Fruit fly (Drosophila melanogaster) whole organism, pupa: ENCODE data around the gene CG5608.

ENCODE experiments used
- CG10348 ChIP-seq: fragments of 200-800 bp; sonication (Bioruptor generic); IDR thresholded peaks from 2 replicates; pipeline ENCODE4 v1.3.6; 2022; ENCODE audit warnings: missing biosample characterization, missing genetic modification characterization
- CG12605 ChIP-seq: fragments of 200-800 bp; sonication (Bioruptor generic); IDR thresholded peaks from 2 replicates; pipeline ENCODE4 v1.3.6; 2022; ENCODE audit warnings: missing biosample characterization, missing genetic modification characterization
- CG13204 ChIP-seq: fragments of 200-800 bp; sonication (Bioruptor generic); optimal IDR thresholded peaks from 2 replicates; lab custom pipeline; 2018; ENCODE audit warnings: missing biosample characterization, mild to moderate bottlenecking, missing genetic modification characterization, moderate library complexity
- CG14655 ChIP-seq: fragments of 200-800 bp; sonication (Bioruptor generic); optimal IDR thresholded peaks from 3 replicates; lab custom pipeline; 2017; ENCODE audit warnings: mild to moderate bottlenecking, missing biosample characterization, missing genetic modification reagents, missing genetic modification characterization
- CG15710 ChIP-seq: fragments of 200-800 bp; sonication (Bioruptor generic); optimal IDR thresholded peaks from 2 replicates; lab custom pipeline; 2018; ENCODE audit warnings: missing biosample characterization, mild to moderate bottlenecking, missing genetic modification characterization, moderate library complexity
- CG17806 ChIP-seq: fragments of 200-800 bp; sonication (Bioruptor generic); optimal IDR thresholded peaks from 2 replicates; lab custom pipeline; 2018; ENCODE audit warnings: missing biosample characterization, mild to moderate bottlenecking, missing genetic modification characterization, moderate library complexity
- CG32121 ChIP-seq: fragments of 200-800 bp; sonication (Bioruptor generic); IDR thresholded peaks from 2 replicates; pipeline ENCODE4 v1.3.6; 2022; ENCODE audit warnings: missing biosample characterization, missing genetic modification characterization
- CG34367 ChIP-seq: fragments of 200-800 bp; sonication (Bioruptor generic); optimal IDR thresholded peaks from 2 replicates; lab custom pipeline; 2018; ENCODE audit warnings: missing biosample characterization, mild to moderate bottlenecking, missing genetic modification characterization
- CG4496 ChIP-seq: fragments of 200-800 bp; sonication (Bioruptor generic); IDR thresholded peaks from 3 replicates; pipeline ENCODE4 v1.3.6; 2022; ENCODE audit warnings: missing biosample characterization, missing genetic modification characterization
- CG8159 ChIP-seq: fragments of 200-800 bp; sonication (Bioruptor generic); optimal IDR thresholded peaks from 3 replicates; lab custom pipeline; 2018; ENCODE audit warnings: missing biosample characterization, mild to moderate bottlenecking, missing genetic modification characterization, moderate library complexity
- CG8301 ChIP-seq: fragments of 200-800 bp; sonication (Bioruptor generic); optimal IDR thresholded peaks from 2 replicates; lab custom pipeline; 2018; ENCODE audit warnings: missing biosample characterization, mild to moderate bottlenecking, missing genetic modification characterization
- CG9948 ChIP-seq: fragments of 200-800 bp; sonication (Bioruptor generic); optimal IDR thresholded peaks from 2 replicates; lab custom pipeline; 2018; ENCODE audit warnings: missing biosample characterization, mild to moderate bottlenecking, missing genetic modification characterization, moderate library complexity
- D1 ChIP-seq: fragments of 200-800 bp; sonication (Bioruptor generic); optimal IDR thresholded peaks from 2 replicates; lab custom pipeline; 2018; ENCODE audit warnings: missing biosample characterization, mild to moderate bottlenecking, missing genetic modification characterization, moderate library complexity
- EcR ChIP-seq: fragments of 200-800 bp; sonication (Bioruptor generic); optimal IDR thresholded peaks from 3 replicates; lab custom pipeline; 2019; ENCODE audit warnings: missing biosample characterization, missing genetic modification characterization, mild to moderate bottlenecking, moderate library complexity, missing genetic modification reagents
- Ets98B ChIP-seq: fragments of 200-800 bp; sonication (Bioruptor generic); IDR thresholded peaks from 2 replicates; pipeline ENCODE4 v1.3.6; 2022; ENCODE audit warnings: missing biosample characterization, missing genetic modification characterization
- Pif1A ChIP-seq: fragments of 200-800 bp; sonication (Bioruptor generic); optimal IDR thresholded peaks from 3 replicates; lab custom pipeline; 2016; ENCODE audit warnings: missing biosample characterization, missing genetic modification characterization
- Pif1B ChIP-seq: fragments of 200-800 bp; sonication (Bioruptor generic); optimal IDR thresholded peaks from 3 replicates; lab custom pipeline; 2016; ENCODE audit warnings: missing biosample characterization, missing genetic modification characterization
- Snoo ChIP-seq: fragments of 200-800 bp; sonication (Bioruptor generic); optimal IDR thresholded peaks from 3 replicates; lab custom pipeline; 2017; ENCODE audit warnings: missing biosample characterization, mild to moderate bottlenecking, missing genetic modification characterization, inconsistent platforms
- fd96Ca ChIP-seq: fragments of 200-800 bp; sonication (Bioruptor generic); IDR thresholded peaks from 3 replicates; pipeline ENCODE4 v1.3.6; 2022; ENCODE audit warnings: missing biosample characterization, missing genetic modification characterization
- gl ChIP-seq: fragments of 200-800 bp; sonication (Bioruptor generic); optimal IDR thresholded peaks from 2 replicates; lab custom pipeline; 2018; ENCODE audit warnings: missing biosample characterization, mild to moderate bottlenecking, missing genetic modification characterization
- rn ChIP-seq: fragments of 200-800 bp; sonication (Bioruptor generic); IDR thresholded peaks from 2 replicates; pipeline ENCODE4 v1.3.6; 2022; ENCODE audit warnings: missing biosample characterization, missing genetic modification characterization

CG5608 gene

DNA sequence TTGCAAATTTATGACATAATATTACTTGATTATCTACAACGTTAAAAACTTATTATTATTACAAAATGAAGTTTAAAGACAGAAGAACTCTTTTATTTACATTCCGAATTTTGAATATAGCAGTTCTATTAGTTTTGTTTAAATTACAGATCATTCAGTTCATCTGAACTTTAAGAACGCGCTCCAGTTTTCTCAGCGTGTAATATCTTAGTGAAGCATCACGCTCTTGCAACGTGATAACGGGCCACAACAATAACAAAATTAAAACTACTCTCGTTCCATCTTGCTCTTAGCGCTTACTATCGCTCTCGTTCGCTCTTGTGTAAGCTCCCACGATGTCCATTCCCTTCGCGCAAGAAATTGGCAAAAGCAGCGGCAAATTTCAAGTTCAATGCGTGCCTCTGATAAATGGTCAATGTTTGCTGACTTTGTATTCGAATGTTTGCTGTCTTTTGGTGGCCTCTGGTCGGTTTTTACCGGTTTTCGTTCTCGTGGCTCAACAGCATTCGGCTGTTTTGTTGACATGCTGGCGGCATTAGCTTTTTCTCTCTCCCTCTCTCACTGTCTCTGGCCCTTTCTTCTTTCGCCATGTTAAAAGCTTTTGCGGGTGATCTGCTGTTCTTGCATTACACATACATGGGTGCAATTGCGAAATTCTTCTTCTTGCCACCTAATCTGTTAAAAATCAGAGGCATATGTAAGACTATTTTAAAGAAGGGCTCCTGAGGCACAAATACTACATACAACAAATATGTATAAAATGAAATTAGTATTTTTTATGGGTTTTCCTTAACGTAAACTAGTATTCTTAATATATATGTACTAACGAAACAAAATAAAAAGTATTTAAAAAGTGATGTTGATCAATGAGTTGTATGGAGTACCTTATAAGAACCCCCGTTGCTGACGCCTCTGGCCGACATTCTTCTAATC is 22.2 kb downstream of the CG5608 start:
- TF ChIP-seq fd96Ca: no peak; the same call in 2 of the 3 replicates
- peak; percentile 0 for TF ChIP-seq Pif1B (GFP tag; lab: Kevin White, UChicago)
- TF ChIP-seq CG10348 (GFP tag; lab: Robert Waterston, UW): no peak
- TF ChIP-seq CG14655 (GFP tag; lab: Kevin White, UChicago): peak; percentile 76
- peak; percentile 28 for TF ChIP-seq CG15710
- peak; percentile 45 for TF ChIP-seq D1
- peak; percentile 55 for TF ChIP-seq Pif1A (GFP tag; lab: Kevin White, UChicago)
- peak; percentile 55 for TF ChIP-seq CG12605
- TF ChIP-seq CG32121 (GFP tag; lab: Robert Waterston, UW): peak; percentile 57; the same call in 1 of the 2 replicates
- peak; percentile 46 for TF ChIP-seq CG17806
- no peak for TF ChIP-seq CG13204 (GFP tag; lab: Kevin White, UChicago)
- no peak for TF ChIP-seq Ets98B (GFP tag; lab: Robert Waterston, UW)
- TF ChIP-seq EcR (GFP tag; lab: Kevin White, UChicago): peak; percentile 62
- peak; percentile 70 for TF ChIP-seq CG8301 (tag; lab: Kevin White, UChicago)
- peak; percentile 61; the same call in 2 of the 3 replicates for TF ChIP-seq CG4496 (GFP tag; lab: Robert Waterston, UW)
- TF ChIP-seq CG8159: peak; percentile 63
- no peak for TF ChIP-seq CG34367 (tag; lab: Kevin White, UChicago)
- no peak for TF ChIP-seq rn
- TF ChIP-seq Snoo (tag; lab: Kevin White, UChicago): no peak
- TF ChIP-seq CG9948 (tag; lab: Kevin White, UChicago): peak; percentile 55
- TF ChIP-seq gl (tag; lab: Kevin White, UChicago): peak; percentile 22

DNA sequence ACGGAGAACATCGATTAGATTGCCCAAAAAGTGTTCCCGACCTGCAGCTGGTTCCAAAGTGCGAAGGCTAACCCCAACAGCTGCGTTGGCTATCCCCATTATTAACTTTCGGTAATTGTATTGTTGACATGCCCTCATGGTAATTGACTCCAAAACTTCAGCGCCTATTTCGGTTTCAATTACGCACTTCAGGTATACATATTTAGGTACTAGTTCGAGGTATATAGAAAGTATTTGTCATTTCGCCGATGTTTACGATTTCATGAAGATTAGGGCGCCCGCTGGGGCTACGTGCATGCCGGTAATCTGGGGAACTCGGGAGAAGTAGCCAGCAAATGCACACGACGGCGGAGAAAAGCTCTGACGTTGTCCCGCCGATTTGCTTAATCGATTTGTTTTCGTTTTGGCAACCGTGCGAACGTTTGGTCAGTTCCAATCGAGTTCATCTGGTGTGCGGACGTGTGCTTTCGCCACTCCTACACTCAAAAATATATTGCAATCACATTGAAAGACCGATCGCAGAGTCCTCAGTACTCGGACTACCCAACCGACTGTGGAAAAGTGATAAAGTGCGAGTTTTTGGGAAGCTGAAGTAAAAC is 24.0 kb downstream of the CG5608 start:
- peak; percentile 20; the same call in 1 of the 2 replicates for TF ChIP-seq Ets98B (GFP tag; lab: Robert Waterston, UW)
- TF ChIP-seq CG4496 (GFP tag; lab: Robert Waterston, UW): peak; percentile 32; the same call in 1 of the 3 replicates
- no peak for TF ChIP-seq CG9948 (tag; lab: Kevin White, UChicago)

DNA sequence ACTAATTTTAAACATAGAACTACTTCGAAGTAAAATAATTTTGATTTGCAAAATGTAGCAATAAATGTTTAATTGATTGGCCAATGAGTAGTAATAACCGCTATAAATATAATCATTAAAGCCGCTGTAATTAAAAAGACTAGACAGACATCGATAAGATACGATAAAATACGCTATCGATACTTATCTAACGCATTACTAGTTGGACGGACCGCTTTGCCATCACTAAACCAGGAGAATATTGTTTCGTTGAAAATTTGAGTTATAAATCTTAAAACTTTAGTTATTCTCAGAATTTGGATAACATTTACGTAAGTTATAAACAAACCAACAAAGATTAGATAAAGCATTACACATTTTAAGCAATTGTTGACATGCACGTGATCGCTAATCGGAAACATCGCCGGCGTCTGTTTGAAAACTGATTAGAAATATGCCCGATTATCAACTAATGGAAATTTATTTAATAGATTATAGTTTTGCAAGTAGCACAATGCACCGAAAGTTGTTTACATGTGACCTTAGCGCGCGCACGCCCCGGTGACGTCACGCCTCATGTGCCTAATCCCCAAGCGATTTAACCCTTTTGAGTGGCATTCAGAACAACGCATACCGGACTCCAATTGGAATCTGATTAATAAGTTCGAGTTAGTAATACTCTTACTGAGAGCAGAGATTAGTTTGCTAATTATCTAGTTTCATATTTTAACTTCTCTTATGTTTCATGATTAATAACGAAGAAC is 25.5 kb downstream of the CG5608 start, which contains the start of gene Desat1:
Desat1 (plus strand) TSS at position 200 of the 743 bp plus-strand sequence.
- TF ChIP-seq rn (no peak), EcR (GFP tag; lab: Kevin White, UChicago) (peak; percentile 5)

DNA sequence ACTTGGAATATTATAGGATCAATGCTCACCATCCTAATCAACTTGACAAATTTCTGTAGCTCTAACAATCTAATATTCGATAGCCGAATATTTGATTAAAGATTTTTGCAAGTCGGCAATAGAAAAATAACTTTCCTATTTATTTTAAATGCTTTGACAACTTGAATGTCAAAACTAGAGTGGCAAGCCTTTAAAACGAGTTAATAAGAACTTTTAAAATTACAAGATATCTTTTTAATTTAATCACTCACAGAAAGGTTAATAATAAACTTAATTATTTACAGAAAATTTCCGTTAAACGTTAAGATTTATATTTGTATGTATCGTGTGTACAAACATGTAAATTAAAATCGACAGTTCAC is 26.1 kb downstream of the CG5608 start, which contains the start of the genes CG17207 and CG46427:
CG17207 (minus strand) TSS at position 101 of the 362 bp plus-strand sequence.
CG46427 (minus strand) TSS at position 101 of the 362 bp plus-strand sequence.
- TF ChIP-seq Ets98B (GFP tag; lab: Robert Waterston, UW): no peak
- TF ChIP-seq Snoo (tag; lab: Kevin White, UChicago): no peak

DNA sequence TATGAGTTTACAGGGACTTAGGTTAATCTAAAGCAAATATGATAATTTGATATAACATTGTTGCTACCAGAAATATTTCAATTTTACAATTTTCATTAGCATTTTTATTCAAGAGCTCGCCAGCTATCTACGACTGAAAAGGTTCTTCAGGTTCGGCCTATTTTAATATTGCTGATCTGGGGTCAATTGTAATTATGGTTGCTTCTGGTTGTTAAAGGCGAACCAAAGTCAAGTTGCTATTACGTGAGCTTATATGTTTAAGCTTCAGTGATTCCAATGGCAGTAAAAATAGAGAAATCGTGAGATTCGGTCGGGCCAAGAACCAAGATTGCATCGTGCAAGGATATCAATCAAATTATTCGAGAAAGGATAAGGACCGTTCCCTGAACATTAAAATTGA is 29.1 kb downstream of the CG5608 start, which contains the start of gene Desat2:
Desat2 (plus strand) TSS at position 301 of the 400 bp plus-strand sequence.
- TF ChIP-seq CG14655 (GFP tag; lab: Kevin White, UChicago): no peak
- TF ChIP-seq Ets98B (GFP tag; lab: Robert Waterston, UW): no peak
- TF ChIP-seq CG17806: no peak
- no peak for TF ChIP-seq Pif1B (GFP tag; lab: Kevin White, UChicago)
- TF ChIP-seq CG15710: no peak
- no peak for TF ChIP-seq CG8301 (tag; lab: Kevin White, UChicago)
- no peak for TF ChIP-seq D1
- no peak for TF ChIP-seq CG8159
- no peak for TF ChIP-seq CG12605
- TF ChIP-seq CG4496 (GFP tag; lab: Robert Waterston, UW): no peak
- TF ChIP-seq CG13204 (GFP tag; lab: Kevin White, UChicago): no peak
- no peak for TF ChIP-seq CG32121 (GFP tag; lab: Robert Waterston, UW)
- TF ChIP-seq rn: no peak
- no peak for TF ChIP-seq Pif1A (GFP tag; lab: Kevin White, UChicago)
- no peak for TF ChIP-seq CG10348 (GFP tag; lab: Robert Waterston, UW)
- TF ChIP-seq gl (tag; lab: Kevin White, UChicago): no peak
- TF ChIP-seq Snoo (tag; lab: Kevin White, UChicago): no peak
- TF ChIP-seq CG9948 (tag; lab: Kevin White, UChicago): no peak
- TF ChIP-seq fd96Ca: no peak
- TF ChIP-seq, all 21 proteins: peak for 0

DNA sequence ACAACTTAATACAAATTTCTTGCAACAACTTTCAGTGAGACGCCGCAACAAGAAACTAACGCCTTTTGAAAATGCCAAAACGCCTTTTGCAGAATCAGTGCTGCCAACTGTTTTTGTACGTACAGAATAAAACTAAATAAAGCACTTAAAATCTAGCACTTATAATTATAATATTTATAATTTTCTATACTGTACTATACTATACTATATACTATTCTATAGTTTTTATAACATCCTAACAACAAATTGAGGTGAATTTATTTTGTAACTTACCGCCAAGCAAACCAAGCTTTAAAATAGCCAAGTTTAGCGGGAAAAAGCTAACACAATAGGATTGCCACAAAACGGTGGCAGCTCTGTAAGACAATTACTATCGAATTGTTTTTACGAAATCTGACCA is 31.3 kb downstream of the CG5608 start, which contains the start of the genes Aos1 and Srlp:
Aos1 (minus strand) TSS at position 59 of the 400 bp plus-strand sequence.
Srlp (plus strand) TSS at position 335 of the 400 bp plus-strand sequence.
- TF ChIP-seq rn (no peak), CG34367 (tag; lab: Kevin White, UChicago) (no peak), CG14655 (GFP tag; lab: Kevin White, UChicago) (no peak), CG15710 (peak; percentile 63), Pif1B (GFP tag; lab: Kevin White, UChicago) (no peak), D1 (no peak), Snoo (tag; lab: Kevin White, UChicago) (peak; percentile 32), CG8159 (no peak), gl (tag; lab: Kevin White, UChicago) (no peak), CG10348 (GFP tag; lab: Robert Waterston, UW) (no peak), CG4496 (GFP tag; lab: Robert Waterston, UW) (no peak), EcR (GFP tag; lab: Kevin White, UChicago) (no peak), Pif1A (GFP tag; lab: Kevin White, UChicago) (no peak), CG32121 (GFP tag; lab: Robert Waterston, UW) (0 out of 2 replicates have a peak, but pooled peaks have one; percentile 29), Ets98B (GFP tag; lab: Robert Waterston, UW) (no peak), CG13204 (GFP tag; lab: Kevin White, UChicago) (no peak), CG17806 (peak; percentile 35), CG8301 (tag; lab: Kevin White, UChicago) (no peak), fd96Ca (no peak), CG12605 (no peak), CG9948 (tag; lab: Kevin White, UChicago) (peak; percentile 41)
- TF ChIP-seq, all 21 proteins: peak for 5
